Fruit fly (Drosophila melanogaster) S2 (cell line): ENCODE measurements around the gene Axud1.
A peak's percentile ranks its signal among the peaks of the same experiment; 100 is the strongest.

Experiments
- CG8478 ChIP-seq: fragments of >200 bp; optimal IDR thresholded peaks from 2 replicates; lab custom pipeline; 2018
- CTCF ChIP-seq, 2 experiments: fragments of >200 bp; optimal IDR thresholded peaks; 2 replicates each; lab custom pipeline; 2018

The Axud1 gene

DNA sequence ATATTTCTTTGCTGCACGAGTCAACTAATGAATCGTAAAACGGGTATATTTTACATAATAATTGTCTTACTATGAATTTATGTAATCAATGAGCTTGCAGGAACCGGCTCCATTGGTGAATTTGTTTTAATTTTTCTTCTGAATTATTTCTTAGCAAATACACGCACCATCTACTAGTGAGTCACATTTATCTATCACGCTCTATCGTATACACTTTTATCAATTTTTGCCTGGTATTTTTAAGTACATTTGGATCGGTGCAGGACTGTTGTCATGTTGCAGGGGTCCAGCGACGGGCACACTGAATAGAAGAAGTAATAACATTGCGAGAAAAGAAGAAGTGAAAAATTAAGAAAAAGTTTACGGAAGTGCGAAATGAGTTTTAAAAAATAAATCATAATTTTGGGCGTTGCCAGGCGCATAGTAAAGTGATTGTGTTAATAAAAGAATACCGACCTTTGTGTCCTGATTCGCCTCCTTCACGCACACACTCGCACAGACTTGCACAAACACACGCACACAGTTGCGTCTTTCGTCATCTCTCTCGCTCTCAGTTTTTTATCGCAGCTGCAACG is at the start of gene Axud1, which contains the start of gene Rab5:
Gene Axud1 (plus strand): TSS at position 269 of the 575 bp plus-strand sequence.
Gene Rab5 (minus strand): TSS at position 197 of the 575 bp plus-strand sequence.
- no peak for TF ChIP-seq CG8478 (lab: Kevin White, UChicago)
- TF ChIP-seq CTCF (optimal IDR thresholded peaks at IDR 0.05; lab: Kevin White, UChicago) = peak in 1 of 2 experiments; percentile 2

DNA sequence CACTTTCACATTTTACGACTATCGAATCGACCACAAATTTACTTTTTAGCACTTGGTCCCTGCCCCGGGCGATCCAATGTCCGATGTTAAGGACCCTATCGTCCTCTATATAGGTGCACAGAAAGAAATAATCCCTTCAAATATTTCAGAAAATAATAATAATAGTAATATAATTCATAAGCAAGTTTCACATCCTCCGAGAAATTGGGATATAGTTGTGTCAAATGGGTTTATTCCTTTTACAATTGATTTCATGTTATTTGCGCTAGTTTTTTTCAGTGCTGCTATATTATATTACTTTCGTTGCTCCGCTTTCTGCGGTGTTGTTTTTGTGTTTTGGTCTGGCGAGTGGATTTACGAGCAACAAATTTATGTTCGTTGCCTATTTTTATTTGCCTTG is 16.7 kb upstream of the Axud1 start:
- TF ChIP-seq CG8478 (lab: Kevin White, UChicago) (no peak), CTCF (optimal IDR thresholded peaks at IDR 0.05; lab: Kevin White, UChicago) (no peak)

DNA sequence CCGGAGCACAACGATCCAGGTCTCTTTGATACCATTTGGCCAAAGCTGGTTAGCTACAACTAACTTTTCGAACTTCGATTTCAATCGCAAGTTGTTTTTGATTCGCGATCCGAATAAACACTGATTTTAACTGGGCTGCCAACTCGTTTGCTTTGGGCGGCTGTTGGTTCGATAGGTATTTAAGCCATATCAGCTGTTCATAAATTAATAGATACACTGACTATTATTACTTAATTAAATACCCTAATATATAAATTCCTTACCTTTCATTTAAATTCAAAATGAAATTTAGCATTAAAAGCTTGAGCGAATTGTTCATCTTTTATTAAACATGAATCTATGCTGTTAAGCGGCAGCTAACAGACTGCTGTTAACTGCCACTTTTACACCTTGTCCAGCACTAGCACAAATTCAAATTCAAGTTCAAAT is 7.9 kb upstream of the Axud1 start, which contains the start of gene CG9967:
Gene CG9967 (minus strand): TSS at position 129 of the 429 bp plus-strand sequence.
- no peak for TF ChIP-seq CTCF (optimal IDR thresholded peaks at IDR 0.05; lab: Kevin White, UChicago)
- TF ChIP-seq CG8478 (lab: Kevin White, UChicago) = no peak

DNA sequence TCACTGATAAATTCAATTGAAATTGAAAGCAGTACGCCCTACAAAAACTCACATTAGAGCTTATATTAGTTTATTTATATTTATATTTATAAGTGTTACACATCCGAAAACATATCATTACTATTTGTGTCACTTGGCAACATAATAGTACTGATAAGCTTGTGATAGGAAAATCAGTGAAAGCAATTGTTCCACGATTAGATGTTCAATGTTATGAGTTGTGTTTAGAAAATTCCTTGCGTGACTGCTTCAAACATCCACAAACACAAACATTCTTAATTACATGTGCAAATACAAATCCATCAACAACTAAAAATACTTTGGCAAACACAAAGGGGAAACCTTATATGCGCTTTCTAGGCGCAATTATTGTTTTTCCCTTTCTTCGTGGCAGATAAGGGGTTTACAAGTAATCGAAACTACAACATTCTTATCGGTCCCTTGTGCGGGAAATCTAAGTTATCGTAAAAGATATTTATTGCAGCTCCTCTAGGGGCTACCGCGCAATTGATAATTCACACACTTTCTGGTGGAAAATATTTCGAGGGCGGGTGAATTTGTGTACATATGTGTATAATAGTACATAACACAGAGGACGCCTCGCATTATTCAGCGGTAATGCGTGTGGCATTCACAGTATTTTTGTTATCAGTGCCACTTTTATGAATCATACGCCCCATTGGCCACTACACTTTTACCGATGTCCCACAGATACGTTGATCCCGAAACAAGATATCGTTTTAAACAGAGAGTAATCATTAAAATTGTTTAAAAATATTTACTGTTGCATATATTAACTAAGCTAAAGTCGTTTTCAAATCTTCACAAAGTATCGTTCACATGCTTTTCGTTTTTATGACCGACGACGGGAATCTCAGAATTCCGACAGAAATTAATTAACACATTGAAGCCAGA is 3.0 kb upstream of the Axud1 start:
- TF ChIP-seq CG8478 (lab: Kevin White, UChicago) (no peak), CTCF (optimal IDR thresholded peaks at IDR 0.05; lab: Kevin White, UChicago) (no peak)

DNA sequence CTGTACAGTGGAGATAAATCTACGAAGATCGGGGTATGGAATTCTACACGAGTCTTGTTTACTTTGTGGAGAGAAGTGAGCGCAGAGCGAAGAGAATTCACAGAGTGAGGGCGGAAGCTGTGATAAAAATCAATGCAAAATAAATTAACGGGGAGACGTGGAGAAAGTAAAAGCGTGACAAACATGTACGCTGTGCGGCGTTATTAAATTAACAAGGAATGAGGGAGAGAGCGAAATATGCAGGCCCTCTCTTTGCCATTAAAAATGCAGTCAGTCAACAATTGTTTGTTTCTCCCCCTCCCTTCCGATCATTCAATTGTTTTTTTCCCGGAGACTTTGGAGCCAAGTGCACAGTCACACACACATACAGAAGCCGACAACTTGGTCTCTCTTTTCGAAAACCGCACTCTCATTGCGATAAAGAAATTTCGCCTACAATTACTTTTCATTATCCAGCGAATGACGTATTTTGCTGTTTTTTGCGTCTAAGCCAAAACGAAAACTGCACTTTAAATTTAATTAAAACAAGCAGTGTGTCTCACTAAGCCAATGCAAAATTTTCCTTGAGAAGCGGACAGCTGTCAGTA is 2.2 kb upstream of the Axud1 start:
- no peak for TF ChIP-seq CG8478 (lab: Kevin White, UChicago)
- no peak for TF ChIP-seq CTCF (optimal IDR thresholded peaks at IDR 0.05; lab: Kevin White, UChicago)

DNA sequence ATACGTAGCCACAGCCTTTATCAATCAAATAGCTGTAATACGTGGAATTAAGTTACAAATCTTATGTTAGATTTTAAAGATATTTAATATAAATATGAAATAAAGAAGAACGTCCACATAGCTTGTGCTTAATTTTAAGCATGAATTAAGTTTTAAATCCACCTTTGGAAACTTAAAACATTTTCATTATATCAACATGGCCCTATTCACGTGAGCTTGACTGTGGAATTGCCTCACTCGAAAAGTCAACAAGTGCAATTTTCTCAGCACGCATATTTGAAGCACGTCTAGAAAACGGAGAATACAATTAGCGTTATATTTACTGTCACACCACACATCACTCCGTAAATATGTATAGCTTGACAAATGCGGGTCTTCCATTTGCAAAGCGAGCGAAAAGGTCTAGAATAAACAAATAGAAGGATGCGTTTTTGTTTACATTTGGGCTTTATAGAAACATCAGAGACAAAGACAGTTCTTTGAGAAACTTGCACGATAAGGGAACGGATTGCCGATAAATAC is 1.5 kb upstream of the Axud1 start:
- TF ChIP-seq CG8478 (lab: Kevin White, UChicago) (no peak), CTCF (optimal IDR thresholded peaks at IDR 0.05; lab: Kevin White, UChicago) (no peak)

DNA sequence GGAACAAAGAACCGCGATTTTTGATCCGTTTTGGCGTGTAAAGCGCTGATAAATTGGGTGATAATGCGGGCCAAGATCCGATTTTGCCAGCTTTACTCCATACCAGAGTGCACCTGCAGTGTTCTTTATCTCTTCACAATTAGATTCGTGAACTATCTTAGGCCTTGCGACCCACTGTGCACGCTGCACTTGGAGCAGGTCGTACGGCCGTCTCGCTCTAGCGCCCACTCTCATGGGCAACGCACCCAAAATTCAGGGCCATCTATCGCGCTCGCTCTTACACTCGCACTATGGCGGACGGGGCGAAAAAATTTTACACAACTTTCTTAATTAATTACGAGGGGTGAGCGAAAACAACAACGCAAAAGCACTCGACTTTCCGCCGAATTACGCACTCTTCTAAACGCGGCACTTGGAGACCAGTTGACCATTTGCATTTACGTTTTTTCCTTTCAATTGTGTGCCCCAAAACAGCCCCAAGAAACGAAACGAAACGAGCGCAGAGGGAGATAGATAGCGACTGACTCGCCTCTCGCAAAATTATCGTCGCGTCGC is 868 bp upstream of the Axud1 start:
- no peak for TF ChIP-seq CTCF (optimal IDR thresholded peaks at IDR 0.05; lab: Kevin White, UChicago)
- TF ChIP-seq CG8478 (lab: Kevin White, UChicago) = no peak

DNA sequence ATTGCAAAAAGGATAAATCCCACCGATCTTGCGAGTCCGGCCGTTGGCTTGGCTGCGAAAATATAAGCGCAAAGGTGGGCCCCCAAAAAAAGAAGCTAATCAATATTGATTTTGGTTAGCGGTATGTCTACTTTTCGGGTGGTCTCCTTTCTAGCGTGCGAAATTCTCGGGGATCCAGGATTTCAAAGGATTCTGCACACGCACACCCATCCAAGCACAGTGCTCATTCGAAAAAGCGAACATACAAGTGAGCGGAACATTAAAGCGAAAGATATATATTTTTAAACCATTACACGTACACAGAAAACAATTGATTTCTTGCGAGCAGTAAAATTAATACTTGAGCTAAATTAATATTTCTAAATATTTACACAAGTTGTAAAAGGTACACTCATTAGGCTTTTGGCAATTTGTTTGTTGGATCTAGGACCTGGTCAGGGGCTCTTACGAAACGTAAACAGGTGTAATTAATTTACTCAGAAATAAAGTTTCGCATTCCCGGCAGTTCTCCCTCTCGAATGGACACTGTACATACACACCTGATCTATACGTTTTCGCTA is 590 bp downstream of the Axud1 start:
- no peak for TF ChIP-seq CG8478 (lab: Kevin White, UChicago)
- no peak for TF ChIP-seq CTCF (optimal IDR thresholded peaks at IDR 0.05; lab: Kevin White, UChicago)

DNA sequence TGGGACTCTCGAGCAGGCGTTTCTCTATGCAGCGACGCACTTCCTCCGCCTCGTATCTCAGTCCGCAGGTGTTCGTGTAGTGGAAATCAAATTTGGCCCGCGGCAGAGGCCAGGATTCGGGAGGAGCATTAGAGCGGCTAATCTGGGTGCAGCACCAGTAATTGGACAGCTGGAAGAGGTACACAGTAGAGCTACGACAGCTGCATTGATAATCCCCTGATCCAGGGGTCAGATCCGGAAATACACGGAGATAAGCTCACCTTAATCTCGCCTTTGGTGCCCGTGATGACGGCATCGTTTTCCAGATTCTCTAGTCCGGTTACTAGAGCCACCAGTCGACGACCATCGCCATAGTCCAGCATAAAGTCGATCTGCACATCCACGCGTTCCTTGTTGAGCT is 5.2 kb downstream of the Axud1 start:
- TF ChIP-seq CG8478 (lab: Kevin White, UChicago) (no peak), CTCF (optimal IDR thresholded peaks at IDR 0.05; lab: Kevin White, UChicago) (no peak)

DNA sequence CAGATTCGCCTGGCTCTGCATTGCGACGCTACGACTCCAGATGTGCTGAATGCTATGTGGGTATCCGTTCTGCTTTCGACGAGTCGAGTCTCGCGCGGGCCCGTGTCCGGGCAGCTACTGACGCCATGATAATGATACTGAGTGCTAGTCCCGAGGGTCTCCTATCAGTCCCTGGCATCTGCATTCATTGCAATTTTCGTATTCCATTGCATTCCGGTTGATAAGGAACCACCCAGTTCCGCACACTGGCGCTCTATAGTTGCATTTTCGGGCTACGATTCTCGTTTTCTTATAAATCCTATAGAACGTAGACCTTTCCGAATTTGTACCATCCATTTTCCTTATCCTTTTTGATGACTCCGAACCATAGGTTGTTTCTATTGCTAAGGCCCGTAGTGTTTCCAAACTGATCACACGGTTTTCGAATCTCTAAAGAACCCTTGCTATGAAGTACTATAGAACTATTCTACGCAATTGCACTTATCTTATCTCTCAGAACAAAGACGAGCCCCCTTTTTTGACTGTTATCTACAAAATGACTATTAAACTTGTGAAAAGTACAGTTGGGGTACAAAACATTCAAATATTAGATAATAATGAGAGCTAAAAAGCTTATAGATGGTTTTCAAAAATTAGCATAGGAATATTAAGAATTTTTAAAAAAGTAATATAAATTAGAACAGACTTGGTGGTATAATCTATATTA is 6.4 kb downstream of the Axud1 start, which contains the start of gene CG3597:
Gene CG3597 (minus strand): TSS at position 119 of the 706 bp plus-strand sequence.
- TF ChIP-seq CTCF (optimal IDR thresholded peaks at IDR 0.05; lab: Kevin White, UChicago) (no peak), CG8478 (lab: Kevin White, UChicago) (no peak)

DNA sequence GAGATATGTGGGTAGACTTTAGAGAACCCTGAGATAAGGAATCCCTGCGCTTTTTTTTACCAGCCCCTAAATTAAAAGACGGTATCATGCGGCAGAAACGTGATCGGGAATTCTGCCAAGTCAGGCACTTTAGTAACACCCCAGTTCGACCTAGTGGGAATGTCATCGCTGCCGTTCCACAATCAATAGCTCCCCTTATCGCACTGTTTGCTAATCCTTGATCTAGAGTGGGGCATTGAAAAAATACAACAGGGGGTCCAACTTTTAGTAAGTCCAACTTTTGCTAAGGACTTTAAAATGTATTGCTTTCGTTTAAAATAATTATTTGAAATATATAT is 6.9 kb downstream of the Axud1 start:
- TF ChIP-seq CTCF (optimal IDR thresholded peaks at IDR 0.05; lab: Kevin White, UChicago) = no peak
- no peak for TF ChIP-seq CG8478 (lab: Kevin White, UChicago)

DNA sequence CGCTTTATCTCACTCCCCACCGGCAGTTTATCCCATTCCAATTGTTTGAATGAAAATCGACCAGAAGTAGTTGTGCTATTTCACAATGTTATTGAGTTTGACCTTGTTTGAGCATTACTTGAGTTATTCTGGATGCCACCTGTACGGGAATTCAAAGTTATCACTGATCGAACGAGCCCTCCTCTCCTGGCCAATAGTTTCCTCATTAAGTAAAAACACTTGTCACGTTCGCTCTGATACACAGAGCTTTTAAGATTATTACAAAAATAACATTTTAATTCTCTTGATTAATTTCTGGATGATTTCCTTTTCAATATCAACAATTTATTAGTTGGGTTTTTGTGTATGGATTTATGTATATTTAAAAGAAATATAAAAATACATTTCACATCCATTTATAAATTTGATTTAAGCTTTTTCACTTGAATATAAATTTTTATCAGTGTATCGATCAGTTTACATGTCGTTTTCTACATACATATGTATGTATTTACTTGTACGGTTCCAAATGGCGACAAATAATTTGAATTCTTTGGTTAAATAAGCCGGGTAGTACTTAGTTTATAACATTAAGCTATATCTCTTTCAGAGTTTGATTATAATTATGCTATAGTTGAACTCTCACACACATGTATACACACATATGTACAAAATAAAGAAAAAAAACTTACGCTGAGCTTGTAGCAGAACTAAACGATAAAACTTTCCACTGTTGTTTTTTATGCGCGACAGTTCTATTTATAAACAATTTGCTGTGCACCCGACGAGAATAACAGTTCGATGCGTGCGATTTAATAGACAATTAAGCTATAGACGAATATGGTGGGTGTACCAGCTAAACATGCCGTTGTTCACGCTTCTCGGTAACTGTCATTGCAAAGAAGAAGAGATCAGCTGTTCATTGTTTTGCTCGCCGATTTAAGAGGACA is 8.9 kb downstream of the Axud1 start, which contains the start of the genes CG3609 and CG15390:
Gene CG3609 (minus strand): TSS at position 810 of the 929 bp plus-strand sequence.
Gene CG15390 (plus strand): TSS at position 896 of the 929 bp plus-strand sequence.
- peak in 1 of 2 experiments; percentile 3 for TF ChIP-seq CTCF (optimal IDR thresholded peaks at IDR 0.05; lab: Kevin White, UChicago)
- no peak for TF ChIP-seq CG8478 (lab: Kevin White, UChicago)
